Fruit fly (Drosophila melanogaster) whole organism, adult: Measurements from ENCODE around the gene Cdc5.

Experiments used
- CG11617 ChIP-seq: fragments of 200-800 bp; sonication (Bioruptor generic); optimal IDR thresholded peaks from 2 replicates; lab custom pipeline; 2017; ENCODE audit warnings: mild to moderate bottlenecking, missing biosample characterization, missing genetic modification reagents, missing genetic modification characterization
- CG12768 ChIP-seq: fragments of 200-800 bp; sonication (Bioruptor generic); optimal IDR thresholded peaks from 2 replicates; lab custom pipeline; 2017; ENCODE audit warnings: missing biosample characterization, missing genetic modification characterization, mild to moderate bottlenecking, moderate library complexity, missing genetic modification reagents
- CG14711 ChIP-seq: fragments of 200-800 bp; sonication (Bioruptor generic); optimal IDR thresholded peaks from 2 replicates; lab custom pipeline; 2018; ENCODE audit warnings: missing biosample characterization, mild to moderate bottlenecking, missing genetic modification characterization, moderate library complexity
- CG1620 ChIP-seq: fragments of 200-800 bp; sonication (Bioruptor generic); optimal IDR thresholded peaks from 2 replicates; lab custom pipeline; 2016; ENCODE audit warnings: missing biosample characterization, missing genetic modification characterization
- CG33017 ChIP-seq: fragments of 200-800 bp; sonication (Bioruptor generic); optimal IDR thresholded peaks from 2 replicates; lab custom pipeline; 2018; ENCODE audit warnings: missing biosample characterization, mild to moderate bottlenecking, missing genetic modification characterization, moderate library complexity
- CG5204 ChIP-seq: fragments of 200-800 bp; sonication (Bioruptor generic); optimal IDR thresholded peaks from 2 replicates; lab custom pipeline; 2016; ENCODE audit warnings: missing biosample characterization, missing genetic modification characterization
- CG7045 ChIP-seq: fragments of 200-800 bp; sonication (Bioruptor generic); optimal IDR thresholded peaks from 2 replicates; lab custom pipeline; 2017; ENCODE audit warnings: missing biosample characterization, mild to moderate bottlenecking, missing genetic modification characterization
- CG7101 ChIP-seq: fragments of 200-800 bp; sonication (Bioruptor generic); optimal IDR thresholded peaks from 2 replicates; lab custom pipeline; 2018; ENCODE audit warnings: missing biosample characterization, mild to moderate bottlenecking, missing genetic modification characterization, moderate library complexity
- Clk ChIP-seq: fragments of 200-800 bp; sonication (Bioruptor generic); optimal IDR thresholded peaks from 2 replicates; lab custom pipeline; 2017; ENCODE audit warnings: missing biosample characterization, missing genetic modification characterization
- Crg-1 ChIP-seq: fragments of 200-800 bp; sonication (Bioruptor generic); optimal IDR thresholded peaks from 2 replicates; lab custom pipeline; 2016; ENCODE audit warnings: missing biosample characterization, missing genetic modification characterization
- Hr96 ChIP-seq: fragments of 200-800 bp; sonication (Bioruptor generic); optimal IDR thresholded peaks from 2 replicates; lab custom pipeline; 2016; ENCODE audit warnings: missing biosample characterization, missing genetic modification characterization
- Mnt ChIP-seq: fragments of 200-800 bp; sonication (Bioruptor generic); optimal IDR thresholded peaks from 2 replicates; lab custom pipeline; 2016; ENCODE audit warnings: missing biosample characterization, mild to moderate bottlenecking, missing genetic modification characterization
- bab1 ChIP-seq: fragments of 200-800 bp; sonication (Bioruptor generic); optimal IDR thresholded peaks from 3 replicates; lab custom pipeline; 2019; ENCODE audit warnings: missing biosample characterization, mild to moderate bottlenecking, missing genetic modification characterization, moderate library complexity
- cic ChIP-seq: fragments of 200-800 bp; sonication (Bioruptor generic); optimal IDR thresholded peaks from 2 replicates; lab custom pipeline; 2017; ENCODE audit warnings: missing biosample characterization, mild to moderate bottlenecking, missing genetic modification characterization, moderate library complexity
- cnc ChIP-seq, 2 experiments: fragments of >200 bp; optimal IDR thresholded peaks; 2 replicates each; lab custom pipeline; 2017
- kay ChIP-seq: fragments of 200-800 bp; sonication (Bioruptor generic); peaks from one replicate; lab custom pipeline; 2016; ENCODE audit warnings: missing biosample characterization, missing genetic modification characterization, borderline replicate concordance
- ovo ChIP-seq: fragments of 200-800 bp; sonication (Bioruptor generic); optimal IDR thresholded peaks from 2 replicates; lab custom pipeline; 2016; ENCODE audit warnings: missing biosample characterization, missing genetic modification characterization
- pad ChIP-seq: fragments of 200-800 bp; sonication (Bioruptor generic); optimal IDR thresholded peaks from 3 replicates; lab custom pipeline; 2017; ENCODE audit warnings: missing biosample characterization, missing genetic modification characterization, mild to moderate bottlenecking, moderate library complexity, missing genetic modification reagents
- tj ChIP-seq: fragments of 200-800 bp; sonication (Bioruptor generic); optimal IDR thresholded peaks from 3 replicates; lab custom pipeline; 2017; ENCODE audit warnings: missing biosample characterization, mild to moderate bottlenecking, missing genetic modification characterization, moderate library complexity
- toe ChIP-seq: fragments of 200-800 bp; sonication (Bioruptor generic); optimal IDR thresholded peaks from 2 replicates; lab custom pipeline; 2016; ENCODE audit warnings: missing biosample characterization, missing genetic modification characterization

Gene Cdc5

DNA sequence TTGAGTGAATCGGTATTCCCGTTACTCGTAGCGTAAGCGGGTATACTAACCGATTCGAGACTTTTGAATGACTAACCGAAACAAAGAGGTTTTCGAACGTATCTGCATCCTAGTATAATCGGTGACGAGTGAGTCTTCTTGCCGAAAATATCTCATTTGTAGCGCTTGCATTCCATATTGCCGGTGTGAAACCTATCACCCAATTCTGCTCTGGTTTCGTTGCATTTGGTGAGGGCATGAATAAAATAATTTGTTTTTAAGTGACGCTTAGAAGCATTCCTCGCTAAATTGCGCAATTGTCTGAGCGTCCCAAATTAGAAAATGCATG is 41.2 kb downstream of the Cdc5 start:
- TF ChIP-seq cnc (optimal IDR thresholded peaks at IDR 0.05; lab: Kevin White, UChicago), result no peak
- TF ChIP-seq kay, result no peak
- no peak for TF ChIP-seq CG11617 (GFP tag; lab: Kevin White, UChicago)
- no peak for TF ChIP-seq Mnt (GFP tag; lab: Kevin White, UChicago)
- TF ChIP-seq Crg-1 (GFP tag; lab: Kevin White, UChicago), result no peak
- TF ChIP-seq cic (GFP tag; lab: Kevin White, UChicago), result no peak
- no peak for TF ChIP-seq CG7101 (tag; lab: Kevin White, UChicago)
- TF ChIP-seq tj, result no peak
- no peak for TF ChIP-seq bab1
- no peak for TF ChIP-seq CG5204 (GFP tag; lab: Kevin White, UChicago)
- TF ChIP-seq CG12768, result no peak
- TF ChIP-seq CG1620 (GFP tag; lab: Kevin White, UChicago), result no peak

DNA sequence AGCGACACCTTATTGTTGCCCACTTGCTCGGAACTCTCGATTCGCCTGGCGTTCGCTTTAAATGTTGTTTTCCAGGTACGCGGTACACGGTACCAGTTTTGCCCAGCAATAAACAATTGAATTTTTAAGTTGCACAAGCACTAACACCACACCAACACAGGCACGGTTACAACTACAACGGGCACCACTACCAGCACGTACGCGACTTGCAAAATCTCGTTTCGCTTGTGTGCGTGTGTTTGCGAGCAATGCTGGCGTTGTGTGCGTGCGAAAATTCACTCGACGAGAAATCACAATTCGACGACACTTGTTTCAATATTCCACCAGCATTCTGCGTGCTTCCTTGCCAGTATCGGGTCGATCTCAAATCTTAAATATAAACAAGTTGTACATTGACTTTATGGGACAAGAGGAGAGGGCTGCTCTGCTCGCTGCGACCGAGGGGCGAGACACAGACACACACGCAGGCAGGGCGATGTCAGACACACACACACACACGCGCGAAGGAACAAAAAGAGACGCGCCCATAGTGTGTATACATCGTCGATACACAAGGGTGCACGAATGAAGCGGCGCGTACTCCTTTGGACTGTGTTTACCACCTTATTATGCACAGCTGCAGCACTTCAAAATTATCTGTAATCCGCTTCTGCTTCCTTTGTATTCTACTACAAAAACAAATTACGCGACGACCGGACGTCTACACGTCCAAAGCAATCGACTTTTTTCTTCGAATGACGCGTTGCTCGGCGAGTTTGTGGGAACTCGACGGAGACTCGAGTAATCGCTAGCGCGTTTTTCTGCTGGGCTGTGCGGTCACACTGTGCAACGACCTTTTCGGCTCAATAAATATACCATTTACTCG is 41.8 kb downstream of the Cdc5 start, which contains the start of gene fwd:
Gene fwd, minus strand, starts transcription at position 740 of the 865 bp plus-strand sequence.
- TF ChIP-seq CG33017 (tag; lab: Kevin White, UChicago) (peak; percentile 22), CG5204 (GFP tag; lab: Kevin White, UChicago) (no peak), tj (peak; percentile 18), pad (GFP tag; lab: Kevin White, UChicago) (peak; percentile 51), CG1620 (GFP tag; lab: Kevin White, UChicago) (peak; percentile 23), Crg-1 (GFP tag; lab: Kevin White, UChicago) (no peak), kay (no peak), Mnt (GFP tag; lab: Kevin White, UChicago) (no peak), cic (GFP tag; lab: Kevin White, UChicago) (peak; percentile 47), cnc (optimal IDR thresholded peaks at IDR 0.05; lab: Kevin White, UChicago) (no peak), CG14711 (tag; lab: Kevin White, UChicago) (no peak), ovo (GFP tag; lab: Kevin White, UChicago) (peak; percentile 52), bab1 (peak; percentile 70), toe (GFP tag; lab: Kevin White, UChicago) (no peak), CG7101 (tag; lab: Kevin White, UChicago) (peak; percentile 51), CG7045 (GFP tag; lab: Kevin White, UChicago) (no peak), CG11617 (GFP tag; lab: Kevin White, UChicago) (peak; percentile 57), Hr96 (GFP tag; lab: Kevin White, UChicago) (no peak), CG12768 (no peak), Clk (GFP tag; lab: Kevin White, UChicago) (no peak)

dm6 chr3L:316784-317183 is 44.4 kb downstream of the Cdc5 start, which contains the start of gene ddbt:
Gene ddbt, plus strand, starts transcription at chr3L:317084.
- no peak for TF ChIP-seq CG5204 (GFP tag; lab: Kevin White, UChicago)
- no peak for TF ChIP-seq CG1620 (GFP tag; lab: Kevin White, UChicago)
- no peak for TF ChIP-seq CG12768
- TF ChIP-seq bab1, result no peak
- no peak for TF ChIP-seq Mnt (GFP tag; lab: Kevin White, UChicago)
- no peak for TF ChIP-seq tj
- TF ChIP-seq Hr96 (GFP tag; lab: Kevin White, UChicago), result no peak

DNA sequence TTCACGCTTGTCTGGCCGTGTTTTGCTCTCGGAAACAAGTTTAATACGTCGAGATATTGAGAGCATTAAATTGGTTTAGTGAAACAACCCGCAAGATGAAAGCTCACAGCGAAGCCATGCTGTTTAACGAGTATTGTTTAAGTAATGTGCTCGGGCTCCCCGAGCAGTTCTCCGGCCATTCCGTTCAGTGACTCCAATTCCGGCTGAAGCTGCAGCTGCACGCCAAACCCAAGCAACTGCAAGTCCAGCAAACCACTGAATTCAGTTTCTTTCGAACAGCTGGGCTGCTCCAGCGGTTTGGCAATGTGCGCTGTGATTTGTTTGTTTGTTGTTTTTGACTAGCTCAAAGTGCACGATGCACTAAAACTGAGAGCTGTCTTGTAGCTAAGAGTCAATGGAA is 46.0 kb downstream of the Cdc5 start:
- no peak for TF ChIP-seq CG1620 (GFP tag; lab: Kevin White, UChicago)
- TF ChIP-seq CG33017 (tag; lab: Kevin White, UChicago), result no peak
- TF ChIP-seq cnc (optimal IDR thresholded peaks at IDR 0.05; lab: Kevin White, UChicago), result no peak
- no peak for TF ChIP-seq cic (GFP tag; lab: Kevin White, UChicago)
- no peak for TF ChIP-seq Clk (GFP tag; lab: Kevin White, UChicago)
- TF ChIP-seq pad (GFP tag; lab: Kevin White, UChicago), result no peak
- TF ChIP-seq bab1, result no peak
- TF ChIP-seq CG5204 (GFP tag; lab: Kevin White, UChicago), result no peak
- no peak for TF ChIP-seq CG11617 (GFP tag; lab: Kevin White, UChicago)
- TF ChIP-seq Mnt (GFP tag; lab: Kevin White, UChicago), result no peak
- TF ChIP-seq Hr96 (GFP tag; lab: Kevin White, UChicago), result no peak
- no peak for TF ChIP-seq CG14711 (tag; lab: Kevin White, UChicago)
- TF ChIP-seq toe (GFP tag; lab: Kevin White, UChicago), result no peak
- no peak for TF ChIP-seq kay
- no peak for TF ChIP-seq ovo (GFP tag; lab: Kevin White, UChicago)
- TF ChIP-seq CG12768, result no peak
- no peak for TF ChIP-seq tj
- TF ChIP-seq CG7045 (GFP tag; lab: Kevin White, UChicago), result no peak
- TF ChIP-seq Crg-1 (GFP tag; lab: Kevin White, UChicago), result no peak
- no peak for TF ChIP-seq CG7101 (tag; lab: Kevin White, UChicago)

DNA sequence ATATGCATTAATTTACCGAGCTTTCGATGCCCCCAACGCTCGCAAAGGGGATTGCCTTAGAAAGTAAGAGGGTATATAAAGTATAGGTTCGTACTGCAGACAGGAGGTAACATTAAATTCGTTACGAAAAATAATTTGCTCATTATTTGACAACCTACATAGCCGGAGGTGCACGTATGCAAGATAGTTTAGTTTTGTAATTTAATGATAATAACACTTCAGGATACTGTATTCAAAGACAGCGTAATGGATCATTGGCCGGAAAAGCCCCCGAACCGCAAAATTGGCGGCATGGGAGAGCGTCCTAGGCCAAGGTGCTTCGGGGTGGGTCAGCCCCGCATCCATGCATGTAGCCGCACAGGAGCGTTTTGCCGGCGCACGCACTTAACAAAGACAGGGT is 48.9 kb downstream of the Cdc5 start:
- no peak for TF ChIP-seq toe (GFP tag; lab: Kevin White, UChicago)

dm6 chr3L:311607-312006 is 49.6 kb downstream of the Cdc5 start:
- no peak for TF ChIP-seq kay
- no peak for TF ChIP-seq ovo (GFP tag; lab: Kevin White, UChicago)
- no peak for TF ChIP-seq Hr96 (GFP tag; lab: Kevin White, UChicago)
- no peak for TF ChIP-seq tj
- no peak for TF ChIP-seq Clk (GFP tag; lab: Kevin White, UChicago)
- peak; percentile 2 for TF ChIP-seq CG7101 (tag; lab: Kevin White, UChicago)
- TF ChIP-seq pad (GFP tag; lab: Kevin White, UChicago), result no peak
- TF ChIP-seq bab1, result peak; percentile 20
- TF ChIP-seq CG5204 (GFP tag; lab: Kevin White, UChicago), result no peak
- TF ChIP-seq cnc (optimal IDR thresholded peaks at IDR 0.05; lab: Kevin White, UChicago), result no peak
- TF ChIP-seq CG12768, result peak; percentile 23
- TF ChIP-seq CG7045 (GFP tag; lab: Kevin White, UChicago), result no peak
- peak; percentile 82 for TF ChIP-seq cic (GFP tag; lab: Kevin White, UChicago)
- TF ChIP-seq CG14711 (tag; lab: Kevin White, UChicago), result no peak
- no peak for TF ChIP-seq CG1620 (GFP tag; lab: Kevin White, UChicago)
- TF ChIP-seq Crg-1 (GFP tag; lab: Kevin White, UChicago), result no peak
- TF ChIP-seq Mnt (GFP tag; lab: Kevin White, UChicago), result no peak
- no peak for TF ChIP-seq toe (GFP tag; lab: Kevin White, UChicago)
- no peak for TF ChIP-seq CG11617 (GFP tag; lab: Kevin White, UChicago)
- TF ChIP-seq CG33017 (tag; lab: Kevin White, UChicago), result peak; percentile 23
